Fruit fly (Drosophila melanogaster) whole organism, prepupa: ENCODE results near the gene Osi13.

Source experiments
- CG10631 ChIP-seq: fragments of 200-800 bp; sonication (Bioruptor generic); optimal IDR thresholded peaks from 2 replicates; lab custom pipeline; 2016; ENCODE audit warnings: missing biosample characterization, missing genetic modification characterization
- CG10669 ChIP-seq: fragments of 200-800 bp; sonication (Bioruptor generic); optimal IDR thresholded peaks from 3 replicates; lab custom pipeline; 2018; ENCODE audit warnings: missing biosample characterization, mild to moderate bottlenecking, missing genetic modification characterization, moderate library complexity
- CG11294 ChIP-seq: fragments of 200-800 bp; sonication (Bioruptor generic); IDR thresholded peaks from 2 replicates; pipeline ENCODE4 v1.3.6; 2022; ENCODE audit warnings: missing biosample characterization, missing genetic modification characterization
- CG11762 ChIP-seq: fragments of 200-800 bp; sonication (Bioruptor generic); optimal IDR thresholded peaks from 3 replicates; lab custom pipeline; 2016; ENCODE audit warnings: missing biosample characterization, missing genetic modification characterization; ENCODE audit not compliant: insufficient read depth
- CG11902 ChIP-seq: fragments of 200-800 bp; sonication (Bioruptor generic); optimal IDR thresholded peaks from 3 replicates; lab custom pipeline; 2016; ENCODE audit warnings: missing biosample characterization, missing genetic modification characterization
- CG15336 ChIP-seq: fragments of 200-800 bp; sonication (Bioruptor generic); IDR thresholded peaks from 2 replicates; pipeline ENCODE4 v1.3.6; 2022; ENCODE audit warnings: missing biosample characterization, missing genetic modification characterization
- CG1621 ChIP-seq: fragments of 200-800 bp; sonication (Bioruptor generic); optimal IDR thresholded peaks from 3 replicates; lab custom pipeline; 2018; ENCODE audit warnings: missing biosample characterization, mild to moderate bottlenecking, missing genetic modification characterization
- CG3032 ChIP-seq: fragments of 200-800 bp; optimal IDR thresholded peaks from 2 replicates; lab custom pipeline; 2019; ENCODE audit warnings: missing biosample characterization, mild to moderate bottlenecking, missing genetic modification characterization, moderate library complexity
- CG3919 ChIP-seq: fragments of 200-800 bp; sonication (Bioruptor generic); optimal IDR thresholded peaks from 3 replicates; lab custom pipeline; 2016; ENCODE audit warnings: missing biosample characterization, missing genetic modification characterization
- CG4318 ChIP-seq: fragments of 200-800 bp; sonication (Bioruptor generic); optimal IDR thresholded peaks from 3 replicates; lab custom pipeline; 2017; ENCODE audit warnings: missing biosample characterization, mild to moderate bottlenecking, missing genetic modification characterization
- CG6163 ChIP-seq: fragments of 200-800 bp; sonication (Bioruptor generic); IDR thresholded peaks from 3 replicates; pipeline ENCODE4 v1.3.6; 2022; ENCODE audit warnings: missing biosample characterization, missing genetic modification characterization
- CG6276 ChIP-seq: fragments of 200-800 bp; sonication (Bioruptor generic); optimal IDR thresholded peaks from 2 replicates; lab custom pipeline; 2017; ENCODE audit warnings: missing biosample characterization, mild to moderate bottlenecking, missing genetic modification characterization
- CG6792 ChIP-seq: fragments of 200-800 bp; sonication (Bioruptor generic); optimal IDR thresholded peaks from 3 replicates; lab custom pipeline; 2016; ENCODE audit warnings: missing biosample characterization, missing genetic modification characterization
- CG6808 ChIP-seq: fragments of 200-800 bp; sonication (Bioruptor generic); optimal IDR thresholded peaks from 3 replicates; lab custom pipeline; 2017; ENCODE audit warnings: missing biosample characterization, missing genetic modification characterization, mild to moderate bottlenecking, moderate library complexity, missing genetic modification reagents
- CG7368 ChIP-seq: fragments of 200-800 bp; sonication (Bioruptor generic); optimal IDR thresholded peaks from 3 replicates; lab custom pipeline; 2016; ENCODE audit warnings: missing biosample characterization, missing genetic modification characterization
- CG8319 ChIP-seq: fragments of 200-800 bp; sonication (Bioruptor generic); optimal IDR thresholded peaks from 3 replicates; lab custom pipeline; 2016; ENCODE audit warnings: missing biosample characterization, missing genetic modification characterization
- CG8632 ChIP-seq: fragments of 200-800 bp; sonication (Bioruptor generic); optimal IDR thresholded peaks from 3 replicates; lab custom pipeline; 2016; ENCODE audit warnings: missing biosample characterization, missing genetic modification characterization
- CG9139 ChIP-seq: fragments of 200-800 bp; sonication (Bioruptor generic); optimal IDR thresholded peaks from 3 replicates; lab custom pipeline; 2017; ENCODE audit warnings: missing biosample characterization, mild to moderate bottlenecking, missing genetic modification characterization
- Eip75B ChIP-seq: fragments of 200-800 bp; sonication (Bioruptor generic); optimal IDR thresholded peaks from 3 replicates; lab custom pipeline; 2016; ENCODE audit warnings: missing biosample characterization, missing genetic modification characterization
- Ets96B ChIP-seq: fragments of 200-800 bp; optimal IDR thresholded peaks from 2 replicates; lab custom pipeline; 2019; ENCODE audit warnings: missing biosample characterization, mild to moderate bottlenecking, missing genetic modification characterization, moderate library complexity
- Hr39 ChIP-seq: fragments of 200-800 bp; sonication (Bioruptor generic); optimal IDR thresholded peaks from 2 replicates; lab custom pipeline; 2016; ENCODE audit warnings: missing biosample characterization, missing genetic modification characterization
- Smox ChIP-seq: fragments of 200-800 bp; sonication (Bioruptor generic); optimal IDR thresholded peaks from 3 replicates; lab custom pipeline; 2016; ENCODE audit warnings: missing biosample characterization, missing genetic modification characterization
- Sox102F ChIP-seq: fragments of 200-800 bp; sonication (Bioruptor generic); optimal IDR thresholded peaks from 2 replicates; lab custom pipeline; 2016; ENCODE audit warnings: missing biosample characterization, mild to moderate bottlenecking, missing genetic modification characterization
- achi ChIP-seq: fragments of 200-800 bp; sonication (Bioruptor generic); optimal IDR thresholded peaks from 3 replicates; lab custom pipeline; 2016; ENCODE audit warnings: missing biosample characterization, missing genetic modification characterization
- acj6 ChIP-seq: fragments of 200-800 bp; sonication (Bioruptor generic); optimal IDR thresholded peaks from 3 replicates; lab custom pipeline; 2016; ENCODE audit warnings: missing biosample characterization, missing genetic modification characterization
- cyc ChIP-seq: fragments of 200-800 bp; sonication (Bioruptor generic); optimal IDR thresholded peaks from 3 replicates; lab custom pipeline; 2016; ENCODE audit warnings: missing biosample characterization, missing genetic modification characterization
- eg ChIP-seq: fragments of 200-800 bp; sonication (Bioruptor generic); IDR thresholded peaks from 3 replicates; pipeline ENCODE4 v1.3.6; 2022; ENCODE audit warnings: missing biosample characterization, missing genetic modification characterization
- fd85E ChIP-seq: fragments of 200-800 bp; sonication (Bioruptor generic); optimal IDR thresholded peaks from 3 replicates; lab custom pipeline; 2016; ENCODE audit warnings: missing biosample characterization, missing genetic modification characterization
- fkh ChIP-seq: fragments of 200-800 bp; sonication (Bioruptor generic); optimal IDR thresholded peaks from 3 replicates; lab custom pipeline; 2017; ENCODE audit warnings: missing biosample characterization, mild to moderate bottlenecking, missing genetic modification characterization, moderate library complexity
- lz ChIP-seq: fragments of 200-800 bp; sonication (Bioruptor generic); optimal IDR thresholded peaks from 3 replicates; lab custom pipeline; 2016; ENCODE audit warnings: missing biosample characterization, missing genetic modification characterization
- pdm3 ChIP-seq: fragments of 200-800 bp; sonication (Bioruptor generic); optimal IDR thresholded peaks from 3 replicates; lab custom pipeline; 2016; ENCODE audit warnings: missing biosample characterization, missing genetic modification characterization
- spab ChIP-seq: fragments of 200-800 bp; sonication (Bioruptor generic); optimal IDR thresholded peaks from 2 replicates; lab custom pipeline; 2017; ENCODE audit warnings: missing biosample characterization, mild to moderate bottlenecking, missing genetic modification characterization, missing genetic modification reagents
- svp ChIP-seq: fragments of 200-800 bp; sonication (Bioruptor generic); peaks from one replicate; lab custom pipeline; 2016; ENCODE audit warnings: missing biosample characterization, missing genetic modification characterization

Gene Osi13

dm6 chr3R:6329774-6330298, 38.3 kb downstream of the Osi13 start, which contains the start of gene Osi18:
Gene Osi18, plus strand, starts transcription at chr3R:6330248.
- no peak for TF ChIP-seq CG7368 (GFP tag; lab: Kevin White, UChicago)
- no peak for TF ChIP-seq svp
- no peak for TF ChIP-seq cyc (GFP tag; lab: Kevin White, UChicago)
- TF ChIP-seq CG10631 (GFP tag; lab: Kevin White, UChicago), result no peak
- TF ChIP-seq CG9139 (GFP tag; lab: Kevin White, UChicago), result no peak
- TF ChIP-seq CG1621 (tag; lab: Kevin White, UChicago), result no peak

- no peak for TF ChIP-seq Ets96B (tag; lab: Kevin White, UChicago)
- no peak for TF ChIP-seq CG6808
- no peak for TF ChIP-seq CG11902 (GFP tag; lab: Kevin White, UChicago)
- no peak for TF ChIP-seq Hr39 (GFP tag; lab: Kevin White, UChicago)
- no peak for TF ChIP-seq CG6792 (GFP tag; lab: Kevin White, UChicago)
- no peak for TF ChIP-seq CG10631 (GFP tag; lab: Kevin White, UChicago)
- TF ChIP-seq cyc (GFP tag; lab: Kevin White, UChicago), result no peak
- TF ChIP-seq CG4318 (GFP tag; lab: Kevin White, UChicago), result no peak
- no peak for TF ChIP-seq CG11294 (GFP tag; lab: Robert Waterston, UW)
- no peak for TF ChIP-seq CG1621 (tag; lab: Kevin White, UChicago)
- TF ChIP-seq CG8319 (GFP tag; lab: Kevin White, UChicago), result no peak
- TF ChIP-seq CG3032 (tag; lab: Kevin White, UChicago), result no peak
- no peak for TF ChIP-seq spab (GFP tag; lab: Kevin White, UChicago)
- TF ChIP-seq CG11762 (GFP tag; lab: Kevin White, UChicago), result no peak
- no peak for TF ChIP-seq fkh
- TF ChIP-seq pdm3 (GFP tag; lab: Kevin White, UChicago), result no peak
Measured at dm6 chr3R:6334906-6335433, 43.4 kb downstream of the Osi13 start, which contains the start of gene Osi19. Gene Osi19, plus strand, starts transcription at chr3R:6335362.

dm6 chr3R:6337397-6337796, 45.9 kb downstream of the Osi13 start:
- no peak for TF ChIP-seq Sox102F
- no peak for TF ChIP-seq fd85E
- TF ChIP-seq CG1621 (tag; lab: Kevin White, UChicago), result no peak

- no peak for TF ChIP-seq Sox102F
Measured at dm6 chr3R:6339795-6340194, 48.3 kb downstream of the Osi13 start, which contains the start of gene Osi20. Gene Osi20, plus strand, starts transcription at chr3R:6340095.

dm6 chr3R:6341668-6342067, 50.1 kb downstream of the Osi13 start, which contains the start of gene CG17917:
Gene CG17917, plus strand, starts transcription at chr3R:6341968.
- no peak for TF ChIP-seq CG8319 (GFP tag; lab: Kevin White, UChicago)
- TF ChIP-seq CG7368 (GFP tag; lab: Kevin White, UChicago), result no peak
- TF ChIP-seq Smox (GFP tag; lab: Kevin White, UChicago), result no peak
- TF ChIP-seq Sox102F, result no peak
- no peak for TF ChIP-seq CG11294 (GFP tag; lab: Robert Waterston, UW)
- TF ChIP-seq acj6 (GFP tag; lab: Kevin White, UChicago), result no peak
- TF ChIP-seq CG8632 (GFP tag; lab: Kevin White, UChicago), result no peak
- no peak for TF ChIP-seq CG6792 (GFP tag; lab: Kevin White, UChicago)
- no peak for TF ChIP-seq CG6276 (GFP tag; lab: Kevin White, UChicago)
- TF ChIP-seq eg (GFP tag; lab: Robert Waterston, UW), result no peak
- no peak for TF ChIP-seq CG6163 (GFP tag; lab: Robert Waterston, UW)
- TF ChIP-seq Eip75B (GFP tag; lab: Kevin White, UChicago), result no peak
- TF ChIP-seq CG15336 (GFP tag; lab: Robert Waterston, UW), result no peak
- no peak for TF ChIP-seq achi (GFP tag; lab: Kevin White, UChicago)
- TF ChIP-seq lz, result no peak
- TF ChIP-seq CG10669 (GFP tag; lab: Kevin White, UChicago), result no peak
- TF ChIP-seq CG1621 (tag; lab: Kevin White, UChicago), result no peak
- no peak for TF ChIP-seq CG3919 (GFP tag; lab: Kevin White, UChicago)
